Worm (Caenorhabditis elegans) whole organism, late embryonic: ENCODE results near the gene pir-1.

Source experiments
- C08G9.2 ChIP-seq: sonication (generic microtip); optimal IDR thresholded peaks from 2 replicates; lab custom pipeline; 2016; ENCODE audit warnings: mild to moderate bottlenecking, missing genetic modification characterization, moderate library complexity, missing compliant biosample characterization
- C38D4.7 ChIP-seq: fragments of 200-800 bp; sonication (Bioruptor generic); optimal IDR thresholded peaks from 2 replicates; lab custom pipeline; 2018; ENCODE audit warnings: mild to moderate bottlenecking, missing genetic modification characterization, moderate library complexity, missing compliant biosample characterization
- F13H6.1 ChIP-seq: sonication (generic microtip); optimal IDR thresholded peaks from 2 replicates; lab custom pipeline; 2016; ENCODE audit warnings: missing genetic modification characterization, missing compliant biosample characterization
- K09A11.1 ChIP-seq: sonication (generic microtip); optimal IDR thresholded peaks from 2 replicates; lab custom pipeline; 2017; ENCODE audit warnings: antibody characterized with exemption, mild to moderate bottlenecking, missing genetic modification characterization, missing compliant biosample characterization; ENCODE audit not compliant: insufficient read depth
- T23F11.4 ChIP-seq: fragments of 200-800 bp; sonication (Bioruptor generic); optimal IDR thresholded peaks from 2 replicates; lab custom pipeline; 2018; ENCODE audit warnings: mild to moderate bottlenecking, missing genetic modification characterization, missing compliant biosample characterization
- ama-1 ChIP-seq: fragments of 150-350 bp; optimal IDR thresholded peaks from 2 replicates; lab custom pipeline; 2014
- ceh-14 ChIP-seq: sonication (generic microtip); optimal IDR thresholded peaks from 2 replicates; lab custom pipeline; 2016; ENCODE audit warnings: missing genotype, missing genetic modification characterization, missing compliant biosample characterization
- ceh-19 ChIP-seq: fragments of 200-800 bp; sonication (Bioruptor generic); optimal IDR thresholded peaks from 2 replicates; lab custom pipeline; 2018; ENCODE audit warnings: mild to moderate bottlenecking, missing genetic modification characterization, missing compliant biosample characterization
- ceh-45 ChIP-seq: fragments of 200-800 bp; sonication (Bioruptor generic); IDR thresholded peaks from 2 replicates; pipeline ENCODE4 v1.3.6; 2022; ENCODE audit warnings: missing genetic modification reagents, missing genetic modification characterization, missing compliant biosample characterization
- ceh-48 ChIP-seq: sonication (generic microtip); optimal IDR thresholded peaks from 2 replicates; lab custom pipeline; 2016; ENCODE audit warnings: missing genetic modification characterization, inconsistent platforms, missing compliant biosample characterization
- ceh-6 ChIP-seq: fragments of 200-800 bp; sonication (Bioruptor generic); optimal IDR thresholded peaks from 2 replicates; lab custom pipeline; 2018; ENCODE audit warnings: mild to moderate bottlenecking, missing genetic modification characterization, missing compliant biosample characterization
- che-1 ChIP-seq: sonication (generic microtip); optimal IDR thresholded peaks from 2 replicates; lab custom pipeline; 2016; ENCODE audit warnings: mild to moderate bottlenecking, missing genetic modification characterization, missing compliant biosample characterization
- dmd-4 ChIP-seq: sonication (generic microtip); optimal IDR thresholded peaks from 2 replicates; lab custom pipeline; 2016; ENCODE audit warnings: borderline replicate concordance, missing genetic modification characterization, missing compliant biosample characterization
- elt-2 ChIP-seq: sonication (generic microtip); optimal IDR thresholded peaks from 2 replicates; lab custom pipeline; 2016; ENCODE audit warnings: missing genetic modification reagents, missing genetic modification characterization, missing compliant biosample characterization
- elt-4 ChIP-seq: sonication (generic microtip); optimal IDR thresholded peaks from 2 replicates; lab custom pipeline; 2016; ENCODE audit warnings: missing genetic modification characterization, missing compliant biosample characterization
- eyg-1 ChIP-seq: sonication (generic microtip); optimal IDR thresholded peaks from 2 replicates; lab custom pipeline; 2016; ENCODE audit warnings: missing genotype, missing genetic modification characterization, missing compliant biosample characterization
- fkh-6 ChIP-seq: sonication (generic microtip); optimal IDR thresholded peaks from 2 replicates; lab custom pipeline; 2016; ENCODE audit warnings: missing genetic modification characterization, missing compliant biosample characterization
- gmeb-2 ChIP-seq: sonication (generic microtip); optimal IDR thresholded peaks from 2 replicates; lab custom pipeline; 2016; ENCODE audit warnings: missing genetic modification characterization, inconsistent platforms, missing compliant biosample characterization
- hlh-15 ChIP-seq: sonication (generic microtip); optimal IDR thresholded peaks from 2 replicates; lab custom pipeline; 2016; ENCODE audit warnings: missing genetic modification characterization, missing compliant biosample characterization
- hlh-6 ChIP-seq: sonication (generic microtip); optimal IDR thresholded peaks from 2 replicates; lab custom pipeline; 2016; ENCODE audit warnings: missing genotype, missing genetic modification characterization, missing compliant biosample characterization
- hlh-8 ChIP-seq: sonication (generic microtip); optimal IDR thresholded peaks from 2 replicates; lab custom pipeline; 2016; ENCODE audit warnings: missing genotype, missing genetic modification characterization, missing compliant biosample characterization
- lim-6 ChIP-seq: sonication (generic microtip); optimal IDR thresholded peaks from 2 replicates; lab custom pipeline; 2016; ENCODE audit warnings: missing genetic modification characterization, missing compliant biosample characterization
- madf-2 ChIP-seq: sonication (generic microtip); optimal IDR thresholded peaks from 2 replicates; lab custom pipeline; 2017; ENCODE audit warnings: missing genetic modification characterization, missing compliant biosample characterization
- mec-3 ChIP-seq: sonication (generic microtip); optimal IDR thresholded peaks from 2 replicates; lab custom pipeline; 2016; ENCODE audit warnings: borderline replicate concordance, missing genetic modification characterization, missing compliant biosample characterization
- nfya-1 ChIP-seq: sonication (generic microtip); optimal IDR thresholded peaks from 2 replicates; lab custom pipeline; 2017; ENCODE audit warnings: missing genetic modification characterization, mild to moderate bottlenecking, missing compliant biosample characterization, antibody characterized with exemption, moderate library complexity
- nhr-11 ChIP-seq: fragments of 150-350 bp; optimal IDR thresholded peaks from 2 replicates; lab custom pipeline; 2014; ENCODE audit warnings: missing biosample characterization, missing genetic modification characterization
- odd-2 ChIP-seq: sonication (generic microtip); optimal IDR thresholded peaks from 2 replicates; lab custom pipeline; 2017; ENCODE audit warnings: antibody characterized with exemption, mild to moderate bottlenecking, missing genetic modification characterization, missing compliant biosample characterization
- pax-1 ChIP-seq: fragments of 150-350 bp; optimal IDR thresholded peaks from 2 replicates; lab custom pipeline; 2014; ENCODE audit warnings: missing biosample characterization, missing genetic modification characterization
- pha-2 ChIP-seq: sonication (generic microtip); optimal IDR thresholded peaks from 2 replicates; lab custom pipeline; 2017; ENCODE audit warnings: mild to moderate bottlenecking, missing genetic modification characterization, missing compliant biosample characterization
- pha-4 ChIP-seq: fragments of 150-350 bp; optimal IDR thresholded peaks from 2 replicates; lab custom pipeline; 2018; ENCODE audit warnings: missing biosample characterization, missing genetic modification reagents, missing genetic modification characterization
- pqm-1 ChIP-seq: sonication (generic microtip); optimal IDR thresholded peaks from 2 replicates; lab custom pipeline; 2016; ENCODE audit warnings: missing genetic modification characterization, missing compliant biosample characterization
- ref-2 ChIP-seq: sonication (generic microtip); optimal IDR thresholded peaks from 2 replicates; lab custom pipeline; 2016; ENCODE audit warnings: missing genetic modification characterization, missing compliant biosample characterization
- sox-2 ChIP-seq: fragments of 200-800 bp; sonication (Bioruptor generic); IDR thresholded peaks from 2 replicates; pipeline ENCODE4 v1.3.6; 2022; ENCODE audit warnings: missing genetic modification reagents, missing genetic modification characterization, missing compliant biosample characterization
- sox-4 ChIP-seq: sonication (generic microtip); optimal IDR thresholded peaks from 2 replicates; lab custom pipeline; 2017; ENCODE audit warnings: mild to moderate bottlenecking, missing genetic modification characterization, inconsistent platforms, missing compliant biosample characterization
- syd-9 ChIP-seq: sonication (generic microtip); optimal IDR thresholded peaks from 2 replicates; lab custom pipeline; 2016; ENCODE audit warnings: mild to moderate bottlenecking, missing genetic modification characterization, moderate library complexity, missing compliant biosample characterization
- tbx-7 ChIP-seq: sonication (generic microtip); optimal IDR thresholded peaks from 2 replicates; lab custom pipeline; 2016; ENCODE audit warnings: missing genotype, missing genetic modification characterization, missing compliant biosample characterization
- ttx-3 ChIP-seq: sonication (generic microtip); optimal IDR thresholded peaks from 2 replicates; lab custom pipeline; 2016; ENCODE audit warnings: missing genetic modification reagents, missing genetic modification characterization, missing compliant biosample characterization
- unc-55 ChIP-seq: sonication (generic microtip); optimal IDR thresholded peaks from 2 replicates; lab custom pipeline; 2017; ENCODE audit warnings: missing biosample characterization, missing genetic modification reagents, missing genetic modification characterization
- unc-86 ChIP-seq: sonication (generic microtip); optimal IDR thresholded peaks from 2 replicates; lab custom pipeline; 2016; ENCODE audit warnings: missing genetic modification characterization, missing compliant biosample characterization
- zip-5 ChIP-seq: sonication (generic microtip); optimal IDR thresholded peaks from 2 replicates; lab custom pipeline; 2016; ENCODE audit warnings: missing genetic modification characterization, missing compliant biosample characterization
- ztf-16 ChIP-seq: sonication (generic microtip); optimal IDR thresholded peaks from 2 replicates; lab custom pipeline; 2017; ENCODE audit warnings: missing genetic modification characterization, missing compliant biosample characterization

Gene pir-1

DNA sequence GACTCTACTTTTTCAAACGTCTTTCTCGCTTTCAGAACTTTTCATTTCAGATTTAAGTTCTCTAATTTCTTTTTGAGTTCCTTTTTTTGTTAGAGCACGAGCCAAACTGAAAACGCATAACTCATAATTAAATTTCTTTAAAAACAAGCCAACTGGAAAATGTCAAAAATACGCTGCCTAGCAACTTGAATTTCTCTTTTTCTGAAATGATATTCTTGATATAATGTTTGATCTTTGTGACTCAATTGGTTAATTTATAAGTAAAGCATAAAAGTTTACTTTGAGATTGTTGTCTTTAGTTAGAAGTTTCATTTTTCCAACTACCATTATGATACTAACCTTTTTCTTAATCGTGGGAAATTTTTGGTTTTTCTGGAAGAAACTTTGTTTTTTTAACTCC lies 36.0 kb upstream of the pir-1 start:
- TF ChIP-seq hlh-15 (no peak), ceh-48 (tag; lab: Kevin White, UChicago) (no peak), madf-2 (tag; lab: Kevin White, UChicago) (no peak), K09A11.1 (tag; lab: Kevin White, UChicago) (no peak), pax-1 (no peak), tbx-7 (tag; lab: Kevin White, UChicago) (no peak), F13H6.1 (tag; lab: Kevin White, UChicago) (no peak), ceh-14 (tag; lab: Kevin White, UChicago) (no peak), nhr-11 (tag; lab: Kevin White, UChicago) (no peak), C08G9.2 (no peak)

DNA sequence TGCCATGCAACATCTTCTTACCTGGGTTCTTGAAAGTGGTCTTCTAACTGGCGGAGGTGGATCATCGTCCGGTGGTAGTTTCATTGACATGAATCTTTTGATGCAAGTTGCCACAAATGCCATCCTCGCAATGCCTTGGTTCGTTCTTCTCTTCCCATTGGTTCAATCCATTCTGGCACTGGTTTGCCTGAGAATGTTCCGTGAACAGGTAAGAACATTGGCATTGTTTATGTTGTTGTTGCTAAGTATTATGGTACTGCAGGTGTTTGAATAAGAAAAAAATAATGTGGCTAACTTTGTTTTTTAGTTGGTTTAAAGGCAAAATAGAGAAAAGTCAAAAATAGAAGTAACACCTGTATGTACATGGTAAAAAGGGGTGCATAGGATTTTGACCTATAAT lies 33.3 kb upstream of the pir-1 start:
- TF ChIP-seq F13H6.1 (tag; lab: Kevin White, UChicago) (no peak), ztf-16 (tag; lab: Kevin White, UChicago) (no peak), ceh-45 (no peak), ama-1 (lab: Kevin White, UChicago) (no peak), mec-3 (tag; lab: Kevin White, UChicago) (no peak), T23F11.4 (no peak), elt-2 (no peak), syd-9 (no peak), hlh-6 (tag; lab: Kevin White, UChicago) (no peak), K09A11.1 (tag; lab: Kevin White, UChicago) (no peak), lim-6 (tag; lab: Kevin White, UChicago) (no peak), eyg-1 (no peak), unc-55 (GFP tag; lab: Kevin White, UChicago) (no peak), gmeb-2 (no peak), che-1 (no peak), nfya-1 (tag; lab: Kevin White, UChicago) (no peak)
- TF ChIP-seq, all 69 proteins: peak for 0

DNA sequence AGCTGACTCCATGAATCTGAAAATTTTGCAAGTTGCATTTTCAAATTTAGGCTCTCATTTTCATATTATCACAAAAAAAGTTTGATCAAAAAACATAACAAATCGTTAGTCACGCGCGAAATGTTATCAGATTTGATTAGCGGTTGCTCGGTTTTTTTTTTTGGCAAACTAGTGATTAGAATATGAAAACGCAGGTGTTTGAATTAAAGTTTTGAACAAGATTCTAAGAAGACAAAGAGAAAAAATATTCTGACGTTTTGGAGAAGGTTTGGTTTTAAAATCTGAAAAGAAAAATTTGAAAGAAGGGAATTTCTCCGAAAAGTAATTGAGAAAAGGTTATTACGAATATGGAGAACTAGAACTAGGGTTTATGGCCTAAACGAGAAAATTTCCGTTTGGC lies 32.7 kb upstream of the pir-1 start:
- TF ChIP-seq eyg-1 (no peak), hlh-6 (tag; lab: Kevin White, UChicago) (no peak), ceh-19 (GFP tag; lab: Kevin White, UChicago) (no peak), pha-2 (tag; lab: Kevin White, UChicago) (no peak), ttx-3 (tag; lab: Kevin White, UChicago) (no peak), zip-5 (tag; lab: Kevin White, UChicago) (no peak), C08G9.2 (no peak), C38D4.7 (GFP tag; lab: Kevin White, UChicago) (no peak), T23F11.4 (no peak), pax-1 (no peak), unc-86 (no peak), dmd-4 (tag; lab: Kevin White, UChicago) (no peak)

DNA sequence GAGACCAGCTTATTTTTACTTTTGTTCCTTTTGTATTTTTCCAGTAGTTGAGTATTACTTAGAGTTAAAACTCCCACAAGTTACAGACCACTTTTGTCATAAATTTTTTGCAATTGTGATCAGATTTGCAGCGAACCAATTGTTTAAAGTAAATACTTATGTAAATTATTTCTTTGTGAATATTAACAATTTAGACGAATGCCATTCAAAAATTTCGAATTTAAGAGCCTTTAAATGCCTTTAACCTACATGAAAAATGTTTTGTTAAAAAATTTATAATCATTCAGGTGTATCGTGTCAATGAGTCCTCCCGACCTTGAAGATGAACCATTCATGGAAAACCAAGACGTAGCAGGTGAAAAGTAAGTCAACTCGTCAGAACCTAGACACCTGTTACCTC lies 31.1 kb upstream of the pir-1 start, which contains the start of gene W07A12.4:
W07A12.4 (plus strand) TSS at position 301 of the 400 bp plus-strand sequence.
- no peak for TF ChIP-seq sox-4
- no peak for TF ChIP-seq ceh-6 (GFP tag; lab: Kevin White, UChicago)
- TF ChIP-seq hlh-8 (tag; lab: Kevin White, UChicago) = no peak
- no peak for TF ChIP-seq eyg-1
- no peak for TF ChIP-seq pax-1

DNA sequence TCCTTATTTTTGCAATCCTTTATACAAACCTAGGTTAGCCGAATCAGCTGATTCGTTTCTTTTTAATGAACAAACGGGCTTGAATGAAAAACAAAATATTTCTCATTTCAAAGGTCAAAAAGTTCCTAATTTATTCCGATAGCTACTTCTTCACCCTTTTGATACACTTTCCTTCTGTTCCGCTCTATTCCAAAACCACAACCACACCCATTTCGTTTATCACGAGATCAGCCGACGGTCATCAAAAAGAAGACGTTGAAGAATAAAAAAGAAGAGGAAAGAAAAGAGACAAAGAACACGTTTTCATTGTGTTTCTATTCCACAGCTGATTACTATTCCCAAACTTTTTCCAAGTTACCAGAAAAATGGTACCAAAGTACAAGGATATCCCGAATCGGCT lies 29.0 kb upstream of the pir-1 start:
- no peak for TF ChIP-seq ceh-19 (GFP tag; lab: Kevin White, UChicago)
- TF ChIP-seq hlh-6 (tag; lab: Kevin White, UChicago) = no peak
- TF ChIP-seq pha-4 = no peak
- no peak for TF ChIP-seq fkh-6 (tag; lab: Kevin White, UChicago)
- no peak for TF ChIP-seq F13H6.1 (tag; lab: Kevin White, UChicago)
- no peak for TF ChIP-seq elt-4 (tag; lab: Kevin White, UChicago)
- no peak for TF ChIP-seq unc-55 (GFP tag; lab: Kevin White, UChicago)
- no peak for TF ChIP-seq pha-2 (tag; lab: Kevin White, UChicago)
- no peak for TF ChIP-seq sox-2
- no peak for TF ChIP-seq dmd-4 (tag; lab: Kevin White, UChicago)
- TF ChIP-seq K09A11.1 (tag; lab: Kevin White, UChicago) = no peak
- TF ChIP-seq odd-2 (tag; lab: Kevin White, UChicago) = no peak
- no peak for TF ChIP-seq pqm-1 (tag; lab: Kevin White, UChicago)
- TF ChIP-seq ref-2 (tag; lab: Kevin White, UChicago) = no peak
- TF ChIP-seq gmeb-2 = no peak
- no peak for TF ChIP-seq C08G9.2
- no peak for TF ChIP-seq ceh-45
- TF ChIP-seq ceh-48 (tag; lab: Kevin White, UChicago) = no peak
- no peak for TF ChIP-seq mec-3 (tag; lab: Kevin White, UChicago)
